Worm (Caenorhabditis elegans) whole organism, L1 larva: ENCODE measurements around the gene ztf-20.
A peak's percentile ranks its signal among the peaks of the same experiment; 100 is the strongest.

Experiments
- C04F5.9 ChIP-seq: sonication (generic microtip); optimal IDR thresholded peaks from 2 replicates; lab custom pipeline; 2016; ENCODE audit warnings: missing genetic modification characterization, missing compliant biosample characterization
- C34B4.2 ChIP-seq: sonication (generic microtip); optimal IDR thresholded peaks from 2 replicates; lab custom pipeline; 2017; ENCODE audit warnings: mild to moderate bottlenecking, missing genetic modification characterization, missing compliant biosample characterization
- F16B12.6 ChIP-seq: fragments of 150-350 bp; optimal IDR thresholded peaks from 2 replicates; lab custom pipeline; 2014; ENCODE audit warnings: missing biosample characterization, missing genetic modification characterization
- aha-1 ChIP-seq: fragments of 150-350 bp; optimal IDR thresholded peaks from 2 replicates; lab custom pipeline; 2014; ENCODE audit warnings: missing biosample characterization, missing genetic modification characterization
- aly-2 ChIP-seq: fragments of 150-350 bp; optimal IDR thresholded peaks from 2 replicates; lab custom pipeline; 2014; ENCODE audit warnings: missing biosample characterization, missing genetic modification characterization
- blmp-1 ChIP-seq: fragments of 150-350 bp; optimal IDR thresholded peaks from 2 replicates; lab custom pipeline; 2014; ENCODE audit warnings: missing biosample characterization, missing genetic modification characterization
- ceh-82 ChIP-seq, 3 experiments: fragments of 150-350 bp in 1 of 3; sonication (generic microtip) in 2 of 3; optimal IDR thresholded peaks; 2 replicates each; lab custom pipeline; 2014 to 2017; ENCODE audit warnings: missing biosample characterization in 3 of 3, missing genetic modification characterization in 3 of 3
- dsc-1 ChIP-seq: sonication (generic microtip); optimal IDR thresholded peaks from 2 replicates; lab custom pipeline; 2016; ENCODE audit warnings: mild to moderate bottlenecking, missing genetic modification characterization, missing compliant biosample characterization
- egl-13 ChIP-seq: sonication (generic microtip); optimal IDR thresholded peaks from 2 replicates; lab custom pipeline; 2016; ENCODE audit warnings: missing genotype, missing genetic modification reagents, missing genetic modification characterization, missing compliant biosample characterization
- egl-27 ChIP-seq, 2 experiments: fragments of 150-350 bp in 1 of 2; sonication (generic microtip); optimal IDR thresholded peaks; 3 replicates each; lab custom pipeline; 2017 to 2018; ENCODE audit warnings: missing biosample characterization in 2 of 2, missing genetic modification characterization in 2 of 2, missing genetic modification reagents in 2 of 2
- elt-2 ChIP-seq: sonication (generic microtip); optimal IDR thresholded peaks from 2 replicates; lab custom pipeline; 2016; ENCODE audit warnings: missing genetic modification characterization, mild to moderate bottlenecking, inconsistent platforms, missing compliant biosample characterization, missing genetic modification reagents
- elt-3 ChIP-seq, 6 experiments: fragments of 150-350 bp in 1 of 6; sonication (generic microtip); optimal IDR thresholded peaks; 2 replicates each; lab custom pipeline; 2017 to 2018; ENCODE audit warnings: missing biosample characterization in 6 of 6, missing genetic modification characterization in 6 of 6, inconsistent platforms in 1 of 6
- ets-5 ChIP-seq: fragments of 200-800 bp; sonication (Bioruptor generic); IDR thresholded peaks from 2 replicates; pipeline ENCODE4 v1.3.6; 2022; ENCODE audit warnings: missing genetic modification characterization, missing compliant biosample characterization
- fkh-10 ChIP-seq: sonication (generic microtip); optimal IDR thresholded peaks from 2 replicates; lab custom pipeline; 2017; ENCODE audit warnings: missing biosample characterization, missing genetic modification reagents, missing genetic modification characterization
- fkh-8 ChIP-seq: sonication (generic microtip); optimal IDR thresholded peaks from 2 replicates; lab custom pipeline; 2016; ENCODE audit warnings: mild to moderate bottlenecking, missing genetic modification characterization, missing compliant biosample characterization
- grh-1 ChIP-seq: fragments of 200-800 bp; sonication (Bioruptor generic); IDR thresholded peaks from 2 replicates; pipeline ENCODE4 v1.3.6; 2022; ENCODE audit warnings: missing genetic modification reagents, missing genetic modification characterization, missing compliant biosample characterization
- irx-1 ChIP-seq: sonication (generic microtip); optimal IDR thresholded peaks from 2 replicates; lab custom pipeline; 2016; ENCODE audit warnings: missing genetic modification characterization, missing compliant biosample characterization
- jun-1 ChIP-seq: fragments of 150-350 bp; optimal IDR thresholded peaks from 2 replicates; lab custom pipeline; 2014; ENCODE audit warnings: missing biosample characterization, missing genetic modification reagents, missing genetic modification characterization
- lin-14 ChIP-seq: fragments of 200-800 bp; sonication (Bioruptor generic); optimal IDR thresholded peaks from 2 replicates; lab custom pipeline; 2018; ENCODE audit warnings: mild to moderate bottlenecking, missing genetic modification characterization, moderate library complexity, missing compliant biosample characterization
- lin-15B ChIP-seq: fragments of 150-350 bp; sonication (generic microtip); optimal IDR thresholded peaks from 3 replicates; lab custom pipeline; 2014; ENCODE audit warnings: missing biosample characterization, missing genetic modification characterization
- lin-35 ChIP-seq, 2 experiments: fragments of 150-350 bp; optimal IDR thresholded peaks; 2 replicates each; lab custom pipeline; 2014; ENCODE audit warnings: missing biosample characterization in 2 of 2, missing genetic modification characterization in 2 of 2, missing genetic modification reagents in 2 of 2
- lir-3 ChIP-seq: sonication (generic microtip); optimal IDR thresholded peaks from 2 replicates; lab custom pipeline; 2016; ENCODE audit warnings: mild to moderate bottlenecking, missing genetic modification characterization, moderate library complexity, missing compliant biosample characterization; ENCODE audit not compliant: poor library complexity
- mab-9 ChIP-seq: fragments of 200-800 bp; sonication (Bioruptor generic); IDR thresholded peaks from 2 replicates; pipeline ENCODE4 v1.3.6; 2022; ENCODE audit warnings: missing genetic modification reagents, missing genetic modification characterization, missing compliant biosample characterization
- mef-2 ChIP-seq: fragments of 150-350 bp; optimal IDR thresholded peaks from 2 replicates; lab custom pipeline; 2014; ENCODE audit warnings: missing biosample characterization, missing genetic modification characterization
- mep-1 ChIP-seq: fragments of 150-350 bp; optimal IDR thresholded peaks from 2 replicates; lab custom pipeline; 2014; ENCODE audit warnings: missing biosample characterization, missing genetic modification characterization
- nhr-11 ChIP-seq: fragments of 150-350 bp; optimal IDR thresholded peaks from 2 replicates; lab custom pipeline; 2014; ENCODE audit warnings: missing biosample characterization, missing genetic modification characterization
- nhr-19 ChIP-seq: fragments of 200-800 bp; sonication (Bioruptor generic); conservative IDR thresholded peaks from 2 replicates; pipeline ENCODE4 v1.3.6; 2022; ENCODE audit warnings: missing genetic modification characterization, missing compliant biosample characterization
- nhr-20 ChIP-seq: sonication (generic microtip); optimal IDR thresholded peaks from 2 replicates; lab custom pipeline; 2016; ENCODE audit warnings: mild to moderate bottlenecking, missing genetic modification characterization, missing compliant biosample characterization
- nhr-237 ChIP-seq: fragments of 150-350 bp; optimal IDR thresholded peaks from 2 replicates; lab custom pipeline; 2014; ENCODE audit warnings: missing biosample characterization, missing genetic modification characterization
- nhr-28 ChIP-seq: fragments of 150-350 bp; optimal IDR thresholded peaks from 2 replicates; lab custom pipeline; 2014; ENCODE audit warnings: missing biosample characterization, missing genetic modification characterization
- nhr-71 ChIP-seq: sonication (generic microtip); optimal IDR thresholded peaks from 2 replicates; lab custom pipeline; 2016; ENCODE audit warnings: mild to moderate bottlenecking, missing genetic modification characterization, moderate library complexity, missing compliant biosample characterization
- nhr-77 ChIP-seq: fragments of 150-350 bp; optimal IDR thresholded peaks from 2 replicates; lab custom pipeline; 2014; ENCODE audit warnings: missing biosample characterization, missing genetic modification characterization
- nhr-84 ChIP-seq: sonication (generic microtip); optimal IDR thresholded peaks from 2 replicates; lab custom pipeline; 2017; ENCODE audit warnings: missing biosample characterization, missing genetic modification characterization
- nhr-90 ChIP-seq: sonication (generic microtip); optimal IDR thresholded peaks from 2 replicates; lab custom pipeline; 2016; ENCODE audit warnings: mild to moderate bottlenecking, missing genetic modification characterization, missing compliant biosample characterization; ENCODE audit not compliant: poor library complexity
- pag-3 ChIP-seq: sonication (generic microtip); optimal IDR thresholded peaks from 2 replicates; lab custom pipeline; 2017; ENCODE audit warnings: missing genetic modification characterization, mild to moderate bottlenecking, missing compliant biosample characterization, antibody characterized with exemption, borderline replicate concordance; ENCODE audit not compliant: insufficient read depth
- pqm-1 ChIP-seq: sonication (generic microtip); optimal IDR thresholded peaks from 3 replicates; lab custom pipeline; 2017; ENCODE audit warnings: missing biosample characterization, missing genetic modification characterization
- rnt-1 ChIP-seq: sonication (generic microtip); optimal IDR thresholded peaks from 2 replicates; lab custom pipeline; 2016; ENCODE audit warnings: mild to moderate bottlenecking, missing genetic modification characterization, moderate library complexity, missing compliant biosample characterization
- snu-23 ChIP-seq: sonication (generic microtip); optimal IDR thresholded peaks from 2 replicates; lab custom pipeline; 2016; ENCODE audit warnings: missing genetic modification characterization, missing compliant biosample characterization
- sox-4 ChIP-seq: sonication (generic microtip); optimal IDR thresholded peaks from 2 replicates; lab custom pipeline; 2016; ENCODE audit warnings: missing genetic modification characterization, missing compliant biosample characterization
- swsn-7 ChIP-seq: sonication (generic microtip); optimal IDR thresholded peaks from 2 replicates; lab custom pipeline; 2016; ENCODE audit warnings: missing genetic modification characterization, missing compliant biosample characterization
- unc-130 ChIP-seq: fragments of 150-350 bp; optimal IDR thresholded peaks from 2 replicates; lab custom pipeline; 2017; ENCODE audit warnings: missing biosample characterization, missing genetic modification characterization, inconsistent platforms
- unc-62 ChIP-seq: fragments of 150-350 bp; optimal IDR thresholded peaks from 2 replicates; lab custom pipeline; 2014; ENCODE audit warnings: missing biosample characterization, missing genetic modification reagents, missing genetic modification characterization
- unc-86 ChIP-seq: sonication (generic microtip); optimal IDR thresholded peaks from 2 replicates; lab custom pipeline; 2016; ENCODE audit warnings: missing genetic modification characterization, missing compliant biosample characterization
- unc-98 ChIP-seq: fragments of 200-800 bp; sonication (Bioruptor generic); IDR thresholded peaks from 2 replicates; pipeline ENCODE4 v1.3.6; 2022; ENCODE audit warnings: missing genetic modification characterization, missing compliant biosample characterization
- ztf-11 ChIP-seq, 2 experiments: sonication (generic microtip); optimal IDR thresholded peaks; 2 replicates each; lab custom pipeline; 2016 to 2017; ENCODE audit warnings: missing genetic modification characterization in 2 of 2, missing biosample characterization in 1 of 2, missing compliant biosample characterization in 1 of 2

The ztf-20 gene

ce11 chrV:18990238-18990901 is 30.4 kb upstream of the ztf-20 start, which contains the start of the genes reps-1 and Y39B6A.37 (continued):
- TF ChIP-seq pag-3 (no peak), nhr-71 (tag; lab: Kevin White, UChicago) (peak; percentile 86), lin-15B (peak; percentile 38), nhr-20 (tag; lab: Kevin White, UChicago) (peak; percentile 67), elt-3 (tag; optimal IDR thresholded peaks at IDR 0.05; lab: Kevin White, UChicago) (peak in 1 of 6 experiments; percentile 9), unc-86 (peak; percentile 67), aly-2 (peak; percentile 53), irx-1 (peak; percentile 72), C04F5.9 (peak; percentile 44), fkh-8 (peak; percentile 52), ets-5 (no peak), elt-2 (peak; percentile 53), F16B12.6 (peak; percentile 39), nhr-11 (tag; lab: Kevin White, UChicago) (peak; percentile 42), nhr-90 (tag; lab: Kevin White, UChicago) (peak; percentile 78), unc-130 (tag; lab: Kevin White, UChicago) (peak; percentile 67), ceh-82 (tag; optimal IDR thresholded peaks at IDR 0.05; lab: Kevin White, UChicago) (peak; percentile 75 to 90 (median 89)), ztf-11 (tag; optimal IDR thresholded peaks at IDR 0.05; lab: Kevin White, UChicago) (peak in 1 of 2 experiments; percentile 46), lin-14 (no peak), egl-13 (tag; lab: Kevin White, UChicago) (peak; percentile 49), egl-27 (tag; optimal IDR thresholded peaks at IDR 0.05; lab: Kevin White, UChicago) (no peak), rnt-1 (tag; lab: Kevin White, UChicago) (peak; percentile 90), nhr-84 (no peak), nhr-77 (peak; percentile 16), nhr-28 (tag; lab: Kevin White, UChicago) (no peak), snu-23 (GFP tag; lab: Kevin White, UChicago) (peak; percentile 85), jun-1 (tag; lab: Kevin White, UChicago) (peak; percentile 75), dsc-1 (peak; percentile 77), mab-9 (peak; percentile 79), pqm-1 (no peak), fkh-10 (GFP tag; lab: Kevin White, UChicago) (no peak), lir-3 (tag; lab: Kevin White, UChicago) (no peak), mep-1 (tag; lab: Kevin White, UChicago) (peak; percentile 88), grh-1 (GFP tag; lab: Robert Waterston, UW) (peak; percentile 70), blmp-1 (tag; lab: Kevin White, UChicago) (peak; percentile 42), aha-1 (tag; lab: Kevin White, UChicago) (no peak), nhr-19 (GFP tag; lab: Robert Waterston, UW) (peak; percentile 93), C34B4.2 (no peak), lin-35 (GFP tag; optimal IDR thresholded peaks at IDR 0.05; lab: Kevin White, UChicago) (peak; percentile 74 to 85), unc-98 (GFP tag; lab: Robert Waterston, UW) (peak; percentile 55; the same call in 1 of the 2 replicates), mef-2 (tag; lab: Kevin White, UChicago) (no peak), nhr-237 (tag; lab: Kevin White, UChicago) (peak; percentile 17), sox-4 (tag; lab: Kevin White, UChicago) (peak; percentile 56), swsn-7 (tag; lab: Kevin White, UChicago) (peak; percentile 82), unc-62 (GFP tag; lab: Kevin White, UChicago) (no peak)
